Worm (Caenorhabditis elegans): ENCODE measurements around the gene del-6.

Gene del-6

ce11 chrV:10539114-10539513 lies 33.6 kb upstream of the del-6 start, which contains the start of gene F25D1.8:
Gene F25D1.8 (plus strand): TSS chrV:10539414.
- TF ChIP-seq nhr-85 (tag) (no peak), tlp-1 (tag; optimal IDR thresholded peaks at IDR 0.05) (no peak)

- no peak for TF ChIP-seq isw-1 (GFP tag; IDR thresholded peaks at IDR 0.05)
- no peak for TF ChIP-seq efl-1 (optimal IDR thresholded peaks at IDR 0.05)
- peak in 1 of 2 experiments; percentile 64 for TF ChIP-seq efl-1 (GFP tag; optimal IDR thresholded peaks at IDR 0.05 in 1 of 2)
These were observed 32.7 kb upstream of the del-6 start, which contains the start of gene degt-1 for ce11 chrV:10540024-10540423. Gene degt-1 (plus strand): TSS chrV:10540324.

DNA sequence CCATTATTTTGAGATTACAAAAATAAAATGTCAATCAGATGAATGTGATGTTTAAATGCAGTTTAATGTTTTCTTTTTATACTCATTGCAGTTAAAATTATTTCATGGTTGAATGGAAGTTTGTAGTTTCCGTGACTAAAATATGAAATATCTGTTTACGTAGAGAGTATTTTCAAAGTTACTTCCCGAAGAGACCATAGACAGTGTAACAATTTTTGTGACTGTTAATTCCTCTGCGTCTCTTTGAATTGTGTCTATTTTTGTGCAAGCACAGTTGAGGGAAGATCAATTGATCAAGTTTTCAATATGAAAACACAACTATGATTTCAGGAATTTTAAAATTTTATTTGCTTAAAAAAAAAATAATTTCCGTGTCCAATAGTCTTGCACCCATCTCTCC lies 26.0 kb upstream of the del-6 start, which contains the start of gene F25D1.5:
Gene F25D1.5 (minus strand): TSS at position 35 of the 400 bp plus-strand sequence.
- TF ChIP-seq ama-1 (optimal IDR thresholded peaks at IDR 0.05) (no peak), nhr-85 (tag) (peak; percentile 79), sox-4 (tag; optimal IDR thresholded peaks at IDR 0.05) (no peak), lsy-2 (tag; optimal IDR thresholded peaks at IDR 0.05) (no peak), zag-1 (tag; optimal IDR thresholded peaks at IDR 0.05) (no peak), ceh-82 (tag; optimal IDR thresholded peaks at IDR 0.05) (no peak), ets-5 (GFP tag; IDR thresholded peaks at IDR 0.05) (no peak), fkh-8 (tag; optimal IDR thresholded peaks at IDR 0.05) (no peak), F16B12.6 (tag; optimal IDR thresholded peaks at IDR 0.05) (no peak), nhr-77 (tag; optimal IDR thresholded peaks at IDR 0.05) (peak; percentile 80), lin-14 (GFP tag; optimal IDR thresholded peaks at IDR 0.05) (no peak), nhr-84 (tag; optimal IDR thresholded peaks at IDR 0.05) (no peak), efl-1 (optimal IDR thresholded peaks at IDR 0.05) (peak in 1 of 2 experiments; percentile 6), efl-1 (GFP tag; optimal IDR thresholded peaks at IDR 0.05 in 1 of 2) (no peak), nhr-47 (tag; optimal IDR thresholded peaks at IDR 0.05) (no peak), swsn-7 (tag; optimal IDR thresholded peaks at IDR 0.05) (no peak), nhr-20 (tag; optimal IDR thresholded peaks at IDR 0.05) (peak; percentile 36), tlp-1 (tag; optimal IDR thresholded peaks at IDR 0.05) (no peak), ces-1 (GFP tag; optimal IDR thresholded peaks at IDR 0.05) (no peak), xbp-1 (tag; optimal IDR thresholded peaks at IDR 0.05) (no peak), pax-3 (tag; optimal IDR thresholded peaks at IDR 0.05) (no peak), C34B4.2 (tag; optimal IDR thresholded peaks at IDR 0.05) (no peak), lin-39 (tag; optimal IDR thresholded peaks at IDR 0.05) (no peak), unc-62 (GFP tag; optimal IDR thresholded peaks at IDR 0.05) (no peak), hlh-4 (tag; optimal IDR thresholded peaks at IDR 0.05) (no peak), nhr-12 (tag; optimal IDR thresholded peaks at IDR 0.05) (no peak), ztf-11 (tag; optimal IDR thresholded peaks at IDR 0.05) (no peak), lin-15B (tag; optimal IDR thresholded peaks at IDR 0.05) (no peak), nhr-11 (tag; optimal IDR thresholded peaks at IDR 0.05) (no peak), nhr-90 (tag; optimal IDR thresholded peaks at IDR 0.05; ENCODE audit: poor library complexity) (peak; percentile 6), elt-2 (tag; optimal IDR thresholded peaks at IDR 0.05) (peak; percentile 1), unc-86 (tag; optimal IDR thresholded peaks at IDR 0.05) (no peak), lin-35 (GFP tag; optimal IDR thresholded peaks at IDR 0.05) (no peak), fkh-4 (tag; optimal IDR thresholded peaks at IDR 0.05; ENCODE audit: borderline replicate concordance) (no peak), irx-1 (tag; optimal IDR thresholded peaks at IDR 0.05) (no peak), mdl-1 (tag; optimal IDR thresholded peaks at IDR 0.05) (no peak), aha-1 (tag; optimal IDR thresholded peaks at IDR 0.05) (no peak), nhr-28 (tag; optimal IDR thresholded peaks at IDR 0.05) (no peak), dpl-1 (GFP tag; optimal IDR thresholded peaks at IDR 0.05) (no peak), fkh-10 (GFP tag; optimal IDR thresholded peaks at IDR 0.05) (no peak), ceh-90 (tag; optimal IDR thresholded peaks at IDR 0.05) (no peak), unc-130 (tag; optimal IDR thresholded peaks at IDR 0.05) (no peak)

All from whole organism, L1 larva.